Worm (Caenorhabditis elegans) whole organism, early embryonic: ENCODE results near the gene Y57G11C.1142.

Experiments
- ceh-13 ChIP-seq: fragments of 200-800 bp; sonication (Bioruptor generic); optimal IDR thresholded peaks from 2 replicates; lab custom pipeline; 2018; ENCODE audit warnings: mild to moderate bottlenecking, missing genetic modification characterization, missing compliant biosample characterization
- ceh-36 ChIP-seq: sonication (generic microtip); optimal IDR thresholded peaks from 2 replicates; lab custom pipeline; 2016; ENCODE audit warnings: missing genetic modification characterization, inconsistent platforms, missing compliant biosample characterization
- flt-1 ChIP-seq: fragments of 200-800 bp; sonication (Bioruptor generic); IDR thresholded peaks from 2 replicates; pipeline ENCODE4 v1.3.6; 2022; ENCODE audit warnings: missing genetic modification characterization, missing compliant biosample characterization
- tbx-37 ChIP-seq: fragments of 200-800 bp; sonication (Bioruptor generic); conservative IDR thresholded peaks from 2 replicates; pipeline ENCODE4 v1.3.6; 2022; ENCODE audit warnings: missing genetic modification reagents, missing genetic modification characterization, missing compliant biosample characterization

ce11 chrIV:14763938-14764718 lies 38.3 kb upstream of the Y57G11C.1142 start:
- TF ChIP-seq ceh-13 (GFP tag; lab: Kevin White, UChicago) (no peak), ceh-36 (tag; lab: Kevin White, UChicago) (no peak), flt-1 (GFP tag; lab: Robert Waterston, UW) (no peak), tbx-37 (GFP tag; lab: Robert Waterston, UW) (no peak)
